Fruit fly (Drosophila melanogaster) whole organism, embryonic: ENCODE data around the gene Zpr1.

Experiments used
- BEAF-32 ChIP-seq: fragments of 200-800 bp; sonication (Bioruptor generic); optimal IDR thresholded peaks from 3 replicates; lab custom pipeline; 2017; ENCODE audit warnings: missing biosample characterization, missing genetic modification characterization, mild to moderate bottlenecking, moderate library complexity, missing genetic modification reagents
- BtbVII ChIP-seq: fragments of 200-800 bp; sonication (Bioruptor generic); optimal IDR thresholded peaks from 3 replicates; lab custom pipeline; 2017; ENCODE audit warnings: missing biosample characterization, mild to moderate bottlenecking, missing genetic modification characterization
- CG10267 ChIP-seq: fragments of 200-800 bp; sonication (Bioruptor generic); optimal IDR thresholded peaks from 2 replicates; lab custom pipeline; 2018; ENCODE audit warnings: missing biosample characterization, mild to moderate bottlenecking, missing genetic modification characterization, moderate library complexity
- CG12219 ChIP-seq: fragments of 200-800 bp; sonication (Bioruptor generic); optimal IDR thresholded peaks from 3 replicates; lab custom pipeline; 2018; ENCODE audit warnings: missing biosample characterization, mild to moderate bottlenecking, missing genetic modification characterization
- CG12299 ChIP-seq: fragments of 200-800 bp; sonication (Bioruptor generic); optimal IDR thresholded peaks from 2 replicates; lab custom pipeline; 2018; ENCODE audit warnings: missing biosample characterization, mild to moderate bottlenecking, missing genetic modification characterization
- CG12659 ChIP-seq: fragments of 200-800 bp; sonication (Bioruptor generic); optimal IDR thresholded peaks from 3 replicates; lab custom pipeline; 2017; ENCODE audit warnings: mild to moderate bottlenecking, missing biosample characterization, missing genetic modification reagents, missing genetic modification characterization
- CG13287 ChIP-seq: fragments of 200-800 bp; sonication (Bioruptor generic); IDR thresholded peaks from 2 replicates; pipeline ENCODE4 v1.3.6; 2022; ENCODE audit warnings: missing biosample characterization, missing genetic modification characterization; ENCODE audit not compliant: partially characterized antibody
- CG13624 ChIP-seq: fragments of 200-800 bp; sonication (Bioruptor generic); optimal IDR thresholded peaks from 2 replicates; lab custom pipeline; 2016; ENCODE audit warnings: missing biosample characterization, missing genetic modification characterization
- CG1603 ChIP-seq: fragments of 200-800 bp; sonication (Bioruptor generic); optimal IDR thresholded peaks from 2 replicates; lab custom pipeline; 2019; ENCODE audit warnings: missing biosample characterization, mild to moderate bottlenecking, missing genetic modification characterization, moderate library complexity
- CG16813 ChIP-seq: fragments of 200-800 bp; sonication (Bioruptor generic); IDR thresholded peaks from 3 replicates; pipeline ENCODE4 v1.3.6; 2022; ENCODE audit warnings: missing biosample characterization, missing genetic modification characterization; ENCODE audit not compliant: partially characterized antibody
- CG2678 ChIP-seq: fragments of 200-800 bp; sonication (Bioruptor generic); optimal IDR thresholded peaks from 3 replicates; lab custom pipeline; 2019; ENCODE audit warnings: missing biosample characterization, mild to moderate bottlenecking, missing genetic modification characterization, moderate library complexity
- CG32767 ChIP-seq: fragments of 200-800 bp; sonication (Bioruptor generic); IDR thresholded peaks from 2 replicates; pipeline ENCODE4 v1.3.6; 2022; ENCODE audit warnings: missing biosample characterization, missing genetic modification characterization
- CG33557 ChIP-seq: fragments of 200-800 bp; sonication (Bioruptor generic); optimal IDR thresholded peaks from 2 replicates; lab custom pipeline; 2019; ENCODE audit warnings: missing biosample characterization, mild to moderate bottlenecking, missing genetic modification characterization, moderate library complexity
- CG34224 ChIP-seq: fragments of 200-800 bp; sonication (Bioruptor generic); IDR thresholded peaks from 3 replicates; pipeline ENCODE4 v1.3.6; 2022; ENCODE audit warnings: missing biosample characterization, missing genetic modification characterization; ENCODE audit not compliant: partially characterized antibody
- CG34376 ChIP-seq: fragments of 200-800 bp; sonication (Bioruptor generic); optimal IDR thresholded peaks from 2 replicates; lab custom pipeline; 2018; ENCODE audit warnings: missing biosample characterization, mild to moderate bottlenecking, missing genetic modification characterization
- CG34422 ChIP-seq: fragments of 200-800 bp; sonication (Bioruptor generic); IDR thresholded peaks from 3 replicates; pipeline ENCODE4 v1.3.6; 2022; ENCODE audit warnings: missing biosample characterization, missing genetic modification characterization
- CG4854 ChIP-seq: fragments of 200-800 bp; sonication (Bioruptor generic); optimal IDR thresholded peaks from 2 replicates; lab custom pipeline; 2016; ENCODE audit warnings: missing biosample characterization, missing genetic modification characterization, inconsistent platforms
- CG7928 ChIP-seq: fragments of 200-800 bp; sonication (Bioruptor generic); optimal IDR thresholded peaks from 2 replicates; lab custom pipeline; 2017; ENCODE audit warnings: missing biosample characterization, mild to moderate bottlenecking, missing genetic modification characterization
- CG8290 ChIP-seq, 3 experiments: fragments of 200-800 bp; sonication (Bioruptor generic); optimal IDR thresholded peaks; 2 replicates each; lab custom pipeline; 2016 to 2019; ENCODE audit warnings: missing biosample characterization in 3 of 3, missing genetic modification characterization in 3 of 3, mild to moderate bottlenecking in 2 of 3, moderate library complexity in 1 of 3
- CTCF ChIP-seq: fragments of 200-800 bp; sonication (Bioruptor generic); optimal IDR thresholded peaks from 2 replicates; lab custom pipeline; 2017; ENCODE audit warnings: missing biosample characterization, mild to moderate bottlenecking, missing genetic modification characterization, moderate library complexity
- Ets97D ChIP-seq: fragments of 200-800 bp; sonication (Bioruptor generic); optimal IDR thresholded peaks from 3 replicates; lab custom pipeline; 2016; ENCODE audit warnings: missing biosample characterization, missing genetic modification characterization
- HLHmδ ChIP-seq: fragments of 200-800 bp; sonication (Bioruptor generic); optimal IDR thresholded peaks from 2 replicates; lab custom pipeline; 2018; ENCODE audit warnings: missing biosample characterization, mild to moderate bottlenecking, missing genetic modification characterization, moderate library complexity
- Hand ChIP-seq: fragments of 200-800 bp; sonication (Bioruptor generic); optimal IDR thresholded peaks from 2 replicates; lab custom pipeline; 2017; ENCODE audit warnings: mild to moderate bottlenecking, missing biosample characterization, missing genetic modification reagents, missing genetic modification characterization
- HmgZ ChIP-seq: fragments of 200-800 bp; sonication (Bioruptor generic); optimal IDR thresholded peaks from 2 replicates; lab custom pipeline; 2018; ENCODE audit warnings: missing biosample characterization, mild to moderate bottlenecking, missing genetic modification characterization
- Med ChIP-seq: fragments of 200-800 bp; sonication (Bioruptor generic); peaks from one replicate; lab custom pipeline; 2016; ENCODE audit warnings: missing biosample characterization, missing genetic modification characterization, mild to moderate bottlenecking, inconsistent platforms, moderate library complexity
- Opbp ChIP-seq: fragments of 200-800 bp; sonication (Bioruptor generic); IDR thresholded peaks from 3 replicates; pipeline ENCODE4 v1.3.6; 2022; ENCODE audit warnings: missing biosample characterization, missing genetic modification characterization; ENCODE audit not compliant: partially characterized antibody
- Stat92E ChIP-seq, 3 experiments: fragments of >200 bp in 2 of 3; fragments of 200-800 bp in 1 of 3; sonication (Bioruptor generic) in 1 of 3; optimal IDR thresholded peaks; 2 replicates each; lab custom pipeline; 2017 to 2019; ENCODE audit warnings: missing biosample characterization in 3 of 3, missing genetic modification characterization in 3 of 3, mild to moderate bottlenecking in 1 of 3, moderate library complexity in 1 of 3
- Xbp1 ChIP-seq: fragments of 200-800 bp; sonication (Bioruptor generic); optimal IDR thresholded peaks from 3 replicates; lab custom pipeline; 2016; ENCODE audit warnings: missing biosample characterization, mild to moderate bottlenecking, missing genetic modification characterization
- amos ChIP-seq: fragments of 200-800 bp; sonication (Bioruptor generic); IDR thresholded peaks from 2 replicates; pipeline ENCODE4 v1.3.6; 2022; ENCODE audit warnings: missing biosample characterization, missing genetic modification characterization; ENCODE audit not compliant: partially characterized antibody
- bowl ChIP-seq: fragments of 200-800 bp; sonication (Bioruptor generic); IDR thresholded peaks from 2 replicates; pipeline ENCODE4 v1.3.6; 2022; ENCODE audit warnings: missing biosample characterization, missing genetic modification characterization
- bsh ChIP-seq, 2 experiments: fragments of 200-800 bp; sonication (Bioruptor generic); optimal IDR thresholded peaks; 2 replicates each; lab custom pipeline; 2017 to 2018; ENCODE audit warnings: mild to moderate bottlenecking in 2 of 2, missing biosample characterization in 2 of 2, missing genetic modification characterization in 2 of 2, moderate library complexity in 1 of 2
- btn ChIP-seq: fragments of 200-800 bp; sonication (Bioruptor generic); optimal IDR thresholded peaks from 2 replicates; lab custom pipeline; 2016; ENCODE audit warnings: missing biosample characterization, missing genetic modification characterization
- chm ChIP-seq: fragments of 200-800 bp; sonication (Bioruptor generic); IDR thresholded peaks from 2 replicates; pipeline ENCODE4 v1.3.6; 2022; ENCODE audit warnings: missing biosample characterization, missing genetic modification characterization
- ci ChIP-seq: fragments of 200-800 bp; sonication (Bioruptor generic); IDR thresholded peaks from 3 replicates; pipeline ENCODE4 v1.3.6; 2022; ENCODE audit warnings: missing biosample characterization, missing genetic modification characterization
- cwo ChIP-seq: fragments of 200-800 bp; sonication (Bioruptor generic); optimal IDR thresholded peaks from 3 replicates; lab custom pipeline; 2017; ENCODE audit warnings: missing biosample characterization, missing genetic modification characterization, mild to moderate bottlenecking, moderate library complexity, missing genetic modification reagents
- dmrt99B ChIP-seq: fragments of 200-800 bp; sonication (Bioruptor generic); optimal IDR thresholded peaks from 2 replicates; lab custom pipeline; 2018; ENCODE audit warnings: missing biosample characterization, mild to moderate bottlenecking, missing genetic modification characterization, moderate library complexity
- ems ChIP-seq: fragments of 200-800 bp; sonication (Bioruptor generic); optimal IDR thresholded peaks from 3 replicates; lab custom pipeline; 2016; ENCODE audit warnings: missing biosample characterization, missing genetic modification characterization
- hbn ChIP-seq: fragments of 200-800 bp; sonication (Bioruptor generic); IDR thresholded peaks from 2 replicates; pipeline ENCODE4 v1.3.6; 2022; ENCODE audit warnings: missing biosample characterization, missing genetic modification characterization; ENCODE audit not compliant: partially characterized antibody
- oc ChIP-seq: fragments of 200-800 bp; sonication (Bioruptor generic); optimal IDR thresholded peaks from 2 replicates; lab custom pipeline; 2018; ENCODE audit warnings: missing biosample characterization, mild to moderate bottlenecking, missing genetic modification characterization, moderate library complexity
- pzg ChIP-seq: fragments of 200-800 bp; sonication (Bioruptor generic); optimal IDR thresholded peaks from 3 replicates; lab custom pipeline; 2018; ENCODE audit warnings: missing biosample characterization, mild to moderate bottlenecking, missing genetic modification characterization, moderate library complexity
- sd ChIP-seq: fragments of 200-800 bp; sonication (Bioruptor generic); optimal IDR thresholded peaks from 3 replicates; lab custom pipeline; 2018; ENCODE audit warnings: missing biosample characterization, mild to moderate bottlenecking, missing genetic modification characterization, moderate library complexity
- sens ChIP-seq: fragments of 200-800 bp; sonication (Bioruptor generic); peaks from one replicate; lab custom pipeline; 2016; ENCODE audit warnings: missing biosample characterization, missing genetic modification characterization
- seq ChIP-seq: fragments of 200-800 bp; sonication (Bioruptor generic); IDR thresholded peaks from 2 replicates; pipeline ENCODE4 v1.3.6; 2022; ENCODE audit warnings: missing biosample characterization, missing genetic modification characterization
- sim ChIP-seq: fragments of 200-800 bp; sonication (Bioruptor generic); IDR thresholded peaks from 2 replicates; pipeline ENCODE4 v1.3.6; 2022; ENCODE audit warnings: missing biosample characterization, missing genetic modification characterization
- sqz ChIP-seq: fragments of 200-800 bp; sonication (Bioruptor generic); optimal IDR thresholded peaks from 3 replicates; lab custom pipeline; 2018; ENCODE audit warnings: missing biosample characterization, mild to moderate bottlenecking, missing genetic modification characterization
- stwl ChIP-seq: fragments of 200-800 bp; sonication (Bioruptor generic); optimal IDR thresholded peaks from 3 replicates; lab custom pipeline; 2018; ENCODE audit warnings: missing biosample characterization, mild to moderate bottlenecking, missing genetic modification characterization, moderate library complexity
- trem ChIP-seq: fragments of 200-800 bp; optimal IDR thresholded peaks from 3 replicates; lab custom pipeline; 2019; ENCODE audit warnings: missing biosample characterization, mild to moderate bottlenecking, missing genetic modification characterization, moderate library complexity
- unc-4 ChIP-seq: fragments of 200-800 bp; sonication (Bioruptor generic); IDR thresholded peaks from 2 replicates; pipeline ENCODE4 v1.3.6; 2022; ENCODE audit warnings: missing biosample characterization, missing genetic modification characterization; ENCODE audit not compliant: partially characterized antibody

Gene Zpr1

dm6 chrX:9156388-9156823 lies 5.5 kb downstream of the Zpr1 start, which contains the start of gene His3.3B:
Gene His3.3B (minus strand): TSS chrX:9156669.
- 0 out of 3 replicates have a peak, but pooled peaks have one; percentile 10 for TF ChIP-seq CG34224 (GFP tag; lab: Robert Waterston, UW)
- peak; percentile 5 for TF ChIP-seq CG4854 (GFP tag; lab: Kevin White, UChicago)
- TF ChIP-seq sd (tag; lab: Kevin White, UChicago): peak; percentile 32
- no peak for TF ChIP-seq CG8290 (GFP tag; optimal IDR thresholded peaks at IDR 0.05; lab: Kevin White, UChicago)
- TF ChIP-seq CG8290 (tag; optimal IDR thresholded peaks at IDR 0.05; lab: Kevin White, UChicago): peak in 1 of 2 experiments; percentile 48
- TF ChIP-seq CG34422 (GFP tag; lab: Robert Waterston, UW): peak; percentile 54; the same call in 1 of the 3 replicates
- peak; percentile 54 for TF ChIP-seq CTCF (GFP tag; lab: Kevin White, UChicago)
- peak; percentile 74 for TF ChIP-seq pzg (GFP tag; lab: Kevin White, UChicago)
- TF ChIP-seq CG13287 (GFP tag; lab: Robert Waterston, UW): peak; percentile 61
- TF ChIP-seq hbn (GFP tag; lab: Robert Waterston, UW): 0 out of 2 replicates have a peak, but pooled peaks have one; percentile 24
- no peak for TF ChIP-seq bsh (GFP tag; optimal IDR thresholded peaks at IDR 0.05; lab: Kevin White, UChicago)
- peak; percentile 85 for TF ChIP-seq Med (GFP tag; lab: Kevin White, UChicago)
- peak; percentile 11 for TF ChIP-seq CG33557 (GFP tag; lab: Kevin White, UChicago)
- TF ChIP-seq CG32767: peak; percentile 35; the same call in 1 of the 2 replicates
- peak; percentile 58; the same call in 1 of the 3 replicates for TF ChIP-seq ci (GFP tag; lab: Robert Waterston, UW)
- TF ChIP-seq Stat92E (GFP tag; optimal IDR thresholded peaks at IDR 0.05; lab: Kevin White, UChicago): peak in 1 of 3 experiments; percentile 59
- TF ChIP-seq cwo: peak; percentile 49
- peak; percentile 38; the same call in 1 of the 2 replicates for TF ChIP-seq bowl (GFP tag; lab: Robert Waterston, UW)
- no peak for TF ChIP-seq dmrt99B
- peak; percentile 3 for TF ChIP-seq CG7928 (GFP tag; lab: Kevin White, UChicago)
- peak; percentile 55 for TF ChIP-seq CG12299
- TF ChIP-seq stwl (tag; lab: Kevin White, UChicago): peak; percentile 40
- peak; percentile 7 for TF ChIP-seq Xbp1 (GFP tag; lab: Kevin White, UChicago)
- TF ChIP-seq sim: no peak
- peak; percentile 62 for TF ChIP-seq sqz (GFP tag; lab: Kevin White, UChicago)
- TF ChIP-seq chm (GFP tag; lab: Robert Waterston, UW): peak; percentile 51
- no peak for TF ChIP-seq HLHmδ
- peak; percentile 47 for TF ChIP-seq CG10267 (tag; lab: Kevin White, UChicago)
- TF ChIP-seq CG2678: peak; percentile 20
- peak; percentile 56; the same call in 1 of the 2 replicates for TF ChIP-seq amos (GFP tag; lab: Robert Waterston, UW)
- TF ChIP-seq CG12219 (GFP tag; lab: Kevin White, UChicago): no peak
- TF ChIP-seq CG12659: peak; percentile 78
- TF ChIP-seq Ets97D (GFP tag; lab: Kevin White, UChicago): peak; percentile 15
- no peak for TF ChIP-seq btn (GFP tag; lab: Kevin White, UChicago)
- peak; percentile 48 for TF ChIP-seq unc-4 (GFP tag; lab: Robert Waterston, UW)
- peak; percentile 42; the same call in 1 of the 3 replicates for TF ChIP-seq CG16813
- no peak for TF ChIP-seq ems (GFP tag; lab: Kevin White, UChicago)
- peak; percentile 23 for TF ChIP-seq Hand (GFP tag; lab: Kevin White, UChicago)
- peak; percentile 11; the same call in 1 of the 2 replicates for TF ChIP-seq seq (GFP tag; lab: Robert Waterston, UW)
- TF ChIP-seq trem (tag; lab: Kevin White, UChicago): peak; percentile 55
- peak; percentile 14 for TF ChIP-seq sens
- peak; percentile 60 for TF ChIP-seq BEAF-32 (GFP tag; lab: Kevin White, UChicago)
- TF ChIP-seq CG13624 (GFP tag; lab: Kevin White, UChicago): peak; percentile 1
- peak; percentile 38; the same call in 2 of the 3 replicates for TF ChIP-seq Opbp (GFP tag; lab: Robert Waterston, UW)
- TF ChIP-seq CG34376 (GFP tag; lab: Kevin White, UChicago): peak; percentile 54
- TF ChIP-seq CG1603 (tag; lab: Kevin White, UChicago): peak; percentile 44
- TF ChIP-seq HmgZ (tag; lab: Kevin White, UChicago): peak; percentile 22
- TF ChIP-seq BtbVII (GFP tag; lab: Kevin White, UChicago): peak; percentile 7
- TF ChIP-seq oc (tag; lab: Kevin White, UChicago): no peak
